Worm (Caenorhabditis elegans) whole organism, early embryonic: Measurements from ENCODE around the gene F25B3.5.

Experiments used
- ama-1 ChIP-seq: fragments of 150-350 bp; optimal IDR thresholded peaks from 2 replicates; lab custom pipeline; 2014
- ceh-13 ChIP-seq: fragments of 200-800 bp; sonication (Bioruptor generic); optimal IDR thresholded peaks from 2 replicates; lab custom pipeline; 2018; ENCODE audit warnings: mild to moderate bottlenecking, missing genetic modification characterization, missing compliant biosample characterization
- tbx-11 ChIP-seq: fragments of 200-800 bp; sonication (Bioruptor generic); IDR thresholded peaks from 2 replicates; pipeline ENCODE4 v1.3.6; 2022; ENCODE audit warnings: missing genetic modification characterization, missing compliant biosample characterization

ce11 chrV:9588574-9588973 is 18.5 kb upstream of the F25B3.5 start:
- TF ChIP-seq ceh-13 (GFP tag; lab: Kevin White, UChicago) (no peak), ama-1 (no peak), tbx-11 (GFP tag; lab: Robert Waterston, UW) (no peak)
